Fruit fly (Drosophila melanogaster) whole organism, wandering third instar larva: ENCODE results near the gene CG34299.

Experiments used
- Abd-B ChIP-seq: fragments of >200 bp; optimal IDR thresholded peaks from 2 replicates; lab custom pipeline; 2017; ENCODE audit warnings: missing biosample characterization, missing genetic modification characterization
- CG32264 ChIP-seq: fragments of 200-800 bp; sonication (Bioruptor generic); optimal IDR thresholded peaks from 2 replicates; lab custom pipeline; 2016; ENCODE audit warnings: missing biosample characterization, missing genetic modification characterization
- CG9705 ChIP-seq: fragments of 200-800 bp; sonication (Bioruptor generic); optimal IDR thresholded peaks from 2 replicates; lab custom pipeline; 2018; ENCODE audit warnings: missing biosample characterization, mild to moderate bottlenecking, missing genetic modification characterization
- CrebA ChIP-seq: fragments of 200-800 bp; sonication (Bioruptor generic); optimal IDR thresholded peaks from 2 replicates; lab custom pipeline; 2016; ENCODE audit warnings: missing biosample characterization, mild to moderate bottlenecking, missing genetic modification characterization, borderline replicate concordance
- Dfd ChIP-seq: fragments of >200 bp; optimal IDR thresholded peaks from 2 replicates; lab custom pipeline; 2017; ENCODE audit warnings: missing biosample characterization, missing genetic modification characterization
- Dif ChIP-seq: fragments of 200-275, 200-300 bp; sonication (Bioruptor generic); optimal IDR thresholded peaks from 2 replicates; lab custom pipeline; 2018; ENCODE audit warnings: missing biosample characterization, missing genetic modification characterization; ENCODE audit not compliant: partially characterized antibody
- GATAd ChIP-seq: sonication (Bioruptor generic); optimal IDR thresholded peaks from 2 replicates; lab custom pipeline; 2016; ENCODE audit warnings: missing biosample characterization, missing genetic modification characterization
- HLH106 ChIP-seq: fragments of 200-800 bp; optimal IDR thresholded peaks from 3 replicates; lab custom pipeline; 2019; ENCODE audit warnings: missing biosample characterization, mild to moderate bottlenecking, missing genetic modification characterization, moderate library complexity
- Hnf4 ChIP-seq: fragments of 200-800 bp; sonication (Bioruptor generic); optimal IDR thresholded peaks from 2 replicates; lab custom pipeline; 2016; ENCODE audit warnings: missing biosample characterization, mild to moderate bottlenecking, missing genetic modification characterization
- Hr78 ChIP-seq: fragments of >200 bp; optimal IDR thresholded peaks from 2 replicates; lab custom pipeline; 2017; ENCODE audit warnings: missing biosample characterization, missing genetic modification characterization
- Hr83 ChIP-seq: fragments of 200-300 bp; sonication (Bioruptor generic); optimal IDR thresholded peaks from 2 replicates; lab custom pipeline; 2016; ENCODE audit warnings: missing biosample characterization, mild to moderate bottlenecking, missing genetic modification characterization, moderate library complexity; ENCODE audit not compliant: poor library complexity, severe bottlenecking
- Jra ChIP-seq: sonication (Bioruptor generic); optimal IDR thresholded peaks from 2 replicates; lab custom pipeline; 2016; ENCODE audit warnings: missing biosample characterization, missing genetic modification characterization
- Mio ChIP-seq: sonication (Bioruptor generic); optimal IDR thresholded peaks from 2 replicates; lab custom pipeline; 2016; ENCODE audit warnings: missing biosample characterization, missing genetic modification characterization
- Myc ChIP-seq: fragments of >200 bp; optimal IDR thresholded peaks from 2 replicates; lab custom pipeline; 2017
- N ChIP-seq: fragments of >200 bp; optimal IDR thresholded peaks from 2 replicates; lab custom pipeline; 2018; ENCODE audit warnings: missing biosample characterization, missing external identifiers, missing genetic modification characterization
- OdsH ChIP-seq: fragments of 200-800 bp; sonication (Bioruptor generic); optimal IDR thresholded peaks from 2 replicates; lab custom pipeline; 2016; ENCODE audit warnings: missing biosample characterization, mild to moderate bottlenecking, missing genetic modification characterization
- Rel ChIP-seq, 2 experiments: fragments of 200-800 bp; sonication (Bioruptor generic) in 1 of 2; optimal IDR thresholded peaks; 2 replicates in 1 of 2; 3 replicates in 1 of 2; lab custom pipeline; 2016 to 2019; ENCODE audit warnings: mild to moderate bottlenecking in 2 of 2, missing biosample characterization in 2 of 2, missing genetic modification characterization in 2 of 2, moderate library complexity in 1 of 2
- Sp1 ChIP-seq: fragments of 200-800 bp; sonication (Bioruptor generic); optimal IDR thresholded peaks from 3 replicates; lab custom pipeline; 2019; ENCODE audit warnings: missing biosample characterization, mild to moderate bottlenecking, missing genetic modification characterization, moderate library complexity
- Vsx2 ChIP-seq: fragments of 200-300, 225-300 bp; sonication (Bioruptor generic); optimal IDR thresholded peaks from 2 replicates; lab custom pipeline; 2018; ENCODE audit warnings: missing biosample characterization, missing genetic modification characterization; ENCODE audit not compliant: partially characterized antibody
- br ChIP-seq: fragments of 200-800 bp; sonication (Bioruptor generic); optimal IDR thresholded peaks from 2 replicates; lab custom pipeline; 2016; ENCODE audit warnings: missing biosample characterization, missing genetic modification characterization
- brk ChIP-seq: fragments of 200-800 bp; sonication (Bioruptor generic); optimal IDR thresholded peaks from 2 replicates; lab custom pipeline; 2016; ENCODE audit warnings: missing biosample characterization, mild to moderate bottlenecking, missing genetic modification characterization
- dl ChIP-seq, 2 experiments: fragments of 175-275, 200-275 bp in 1 of 2; fragments of 200-275 bp in 1 of 2; sonication (Bioruptor generic); optimal IDR thresholded peaks; lab custom pipeline; 2018; ENCODE audit warnings: mild to moderate bottlenecking in 2 of 2, missing biosample characterization in 2 of 2, missing genetic modification characterization in 2 of 2, moderate library complexity in 2 of 2; ENCODE audit not compliant: partially characterized antibody in 2 of 2, insufficient read depth in 1 of 2
- dmrt93B ChIP-seq: fragments of 200-800 bp; sonication (Bioruptor generic); optimal IDR thresholded peaks from 2 replicates; lab custom pipeline; 2018; ENCODE audit warnings: missing biosample characterization, mild to moderate bottlenecking, missing genetic modification characterization
- dsf ChIP-seq: sonication (Bioruptor generic); optimal IDR thresholded peaks from 2 replicates; lab custom pipeline; 2016; ENCODE audit warnings: missing biosample characterization, missing genetic modification characterization, borderline replicate concordance
- ey ChIP-seq: fragments of 200-800 bp; sonication (Bioruptor generic); optimal IDR thresholded peaks from 2 replicates; lab custom pipeline; 2016; ENCODE audit warnings: missing biosample characterization, missing genetic modification characterization
- foxo ChIP-seq, 2 experiments: fragments of 200-800 bp; sonication (Bioruptor generic); optimal IDR thresholded peaks; 2 replicates in 1 of 2; 3 replicates in 1 of 2; lab custom pipeline; 2016 to 2017; ENCODE audit warnings: missing biosample characterization in 2 of 2, missing genetic modification characterization in 2 of 2
- fru ChIP-seq: fragments of 200-800 bp; sonication (Bioruptor generic); optimal IDR thresholded peaks from 3 replicates; lab custom pipeline; 2016; ENCODE audit warnings: missing biosample characterization, mild to moderate bottlenecking, missing genetic modification characterization
- h ChIP-seq: fragments of 200-800 bp; sonication (Bioruptor generic); optimal IDR thresholded peaks from 3 replicates; lab custom pipeline; 2016; ENCODE audit warnings: missing biosample characterization, mild to moderate bottlenecking, missing genetic modification characterization
- jim ChIP-seq: fragments of 175-275, 200-325 bp; sonication (Bioruptor generic); optimal IDR thresholded peaks from 2 replicates; lab custom pipeline; 2016; ENCODE audit warnings: missing biosample characterization, mild to moderate bottlenecking, missing genetic modification characterization
- lola ChIP-seq: fragments of >200 bp; optimal IDR thresholded peaks from 2 replicates; lab custom pipeline; 2017; ENCODE audit warnings: missing biosample characterization, missing genetic modification characterization
- pan ChIP-seq: fragments of >200 bp; optimal IDR thresholded peaks from 2 replicates; lab custom pipeline; 2017
- psq ChIP-seq: fragments of 200-800 bp; sonication (Bioruptor generic); optimal IDR thresholded peaks from 3 replicates; lab custom pipeline; 2017; ENCODE audit warnings: missing biosample characterization, mild to moderate bottlenecking, missing genetic modification characterization, moderate library complexity
- rgr ChIP-seq: fragments of 200-800 bp; sonication (Bioruptor generic); optimal IDR thresholded peaks from 3 replicates; lab custom pipeline; 2016; ENCODE audit warnings: missing biosample characterization, mild to moderate bottlenecking, missing genetic modification characterization
- sage ChIP-seq: fragments of 200-800 bp; sonication (Bioruptor generic); optimal IDR thresholded peaks from 2 replicates; lab custom pipeline; 2016; ENCODE audit warnings: missing biosample characterization, mild to moderate bottlenecking, missing genetic modification characterization
- sv ChIP-seq: fragments of 200-800 bp; sonication (Bioruptor generic); optimal IDR thresholded peaks from 3 replicates; lab custom pipeline; 2016; ENCODE audit warnings: missing biosample characterization, missing genetic modification characterization
- tai ChIP-seq: sonication (Bioruptor generic); optimal IDR thresholded peaks from 2 replicates; lab custom pipeline; 2016; ENCODE audit warnings: missing biosample characterization, missing genetic modification characterization
- usp ChIP-seq: fragments of >200 bp; optimal IDR thresholded peaks from 2 replicates; lab custom pipeline; 2017; ENCODE audit warnings: missing biosample characterization, missing genetic modification characterization
- woc ChIP-seq: sonication (Bioruptor generic); optimal IDR thresholded peaks from 2 replicates; lab custom pipeline; 2016; ENCODE audit warnings: missing biosample characterization, mild to moderate bottlenecking, missing genetic modification characterization

CG34299 gene

DNA sequence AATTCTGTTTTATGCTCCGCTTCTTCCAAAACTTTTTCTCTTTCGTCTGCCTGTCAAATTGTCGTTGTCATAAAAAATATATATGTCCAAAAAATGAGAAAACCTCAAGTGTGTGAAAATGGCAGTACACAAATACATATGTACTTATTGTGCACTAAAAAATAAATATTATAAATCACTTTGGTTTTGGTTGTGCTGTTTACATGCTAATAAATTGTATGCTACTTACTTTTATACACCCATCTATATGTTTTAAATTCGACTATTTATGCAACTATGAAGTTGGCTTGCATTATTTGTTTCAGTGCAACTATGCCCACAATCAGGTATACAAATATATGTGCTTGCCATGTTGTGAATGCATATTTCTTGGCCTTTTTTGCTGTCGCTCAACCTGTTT is 8.2 kb downstream of the CG34299 start:
- TF ChIP-seq Hr83 (GFP tag; lab: Kevin White, UChicago) (no peak), foxo (GFP tag; optimal IDR thresholded peaks at IDR 0.05; lab: Kevin White, UChicago) (peak in 1 of 2 experiments; percentile 92), dsf (peak; percentile 23), Jra (GFP tag; lab: Kevin White, UChicago) (peak; percentile 79), sv (GFP tag; lab: Kevin White, UChicago) (no peak), Dfd (GFP tag; lab: Kevin White, UChicago) (no peak), pan (lab: Kevin White, UChicago) (no peak), N (GFP tag; lab: Kevin White, UChicago) (no peak), CG32264 (no peak), ey (GFP tag; lab: Kevin White, UChicago) (peak; percentile 86), brk (peak; percentile 82), rgr (peak; percentile 91), Mio (no peak), psq (GFP tag; lab: Kevin White, UChicago) (peak; percentile 89), OdsH (GFP tag; lab: Kevin White, UChicago) (peak; percentile 93), h (GFP tag; lab: Kevin White, UChicago) (peak; percentile 96), br (GFP tag; lab: Kevin White, UChicago) (peak; percentile 87), Vsx2 (GFP tag; lab: Kevin White, UChicago) (no peak), Sp1 (peak; percentile 86), Dif (GFP tag; lab: Kevin White, UChicago) (no peak), HLH106 (tag; lab: Kevin White, UChicago) (peak; percentile 94), GATAd (GFP tag; lab: Kevin White, UChicago) (no peak), usp (GFP tag; lab: Kevin White, UChicago) (no peak), dl (GFP tag; optimal IDR thresholded peaks at IDR 0.05; lab: Kevin White, UChicago; ENCODE audit: insufficient read depth in 1 of 2, partially characterized antibody in 2 of 2) (no peak), lola (GFP tag; lab: Kevin White, UChicago) (no peak), CG9705 (GFP tag; lab: Kevin White, UChicago) (no peak), Myc (lab: Kevin White, UChicago) (no peak), Hr78 (GFP tag; lab: Kevin White, UChicago) (no peak), dmrt93B (peak; percentile 63), jim (GFP tag; lab: Kevin White, UChicago) (no peak), Hnf4 (GFP tag; lab: Kevin White, UChicago) (peak; percentile 88), tai (no peak), fru (peak; percentile 96), Abd-B (GFP tag; lab: Kevin White, UChicago) (no peak), Rel (GFP tag; optimal IDR thresholded peaks at IDR 0.05; lab: Kevin White, UChicago) (peak; percentile 70), Rel (tag; optimal IDR thresholded peaks at IDR 0.05; lab: Kevin White, UChicago) (peak; percentile 49), CrebA (GFP tag; lab: Kevin White, UChicago) (peak; percentile 74), woc (GFP tag; lab: Kevin White, UChicago) (peak; percentile 83), sage (GFP tag; lab: Kevin White, UChicago) (peak; percentile 78)

DNA sequence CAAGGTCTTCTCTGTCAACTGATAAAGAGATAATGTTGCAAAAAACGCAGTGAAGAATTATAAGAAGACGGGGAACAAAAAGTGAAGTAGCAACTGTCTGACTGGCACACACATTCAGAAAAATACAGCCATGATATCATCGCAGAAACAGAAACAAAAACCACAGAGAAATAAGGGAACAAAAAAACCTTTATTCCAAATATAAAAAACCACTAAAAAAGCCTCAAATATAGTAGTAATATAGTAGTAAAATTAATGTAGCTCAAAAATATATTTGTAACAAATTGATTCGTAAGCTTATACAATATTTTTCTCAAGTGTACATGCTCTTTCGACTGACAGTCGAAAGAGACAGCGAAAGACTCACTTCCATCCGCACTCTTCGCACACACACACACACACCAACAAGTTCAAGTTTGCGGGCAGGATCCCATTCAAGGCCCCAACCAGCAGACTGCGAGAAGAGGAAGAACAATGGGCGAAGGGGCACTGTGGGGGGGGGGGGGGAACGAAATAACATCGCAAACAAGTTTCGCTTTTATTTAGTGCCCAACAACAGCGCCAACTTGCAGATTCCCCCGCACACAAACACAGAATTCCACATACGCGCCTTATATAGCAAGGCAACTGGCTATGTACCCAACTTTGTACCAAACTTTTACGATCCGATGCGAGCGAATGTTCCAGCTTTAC is 9.1 kb downstream of the CG34299 start:
- peak; percentile 92 for TF ChIP-seq fru
- TF ChIP-seq sv (GFP tag; lab: Kevin White, UChicago) = no peak
- TF ChIP-seq N (GFP tag; lab: Kevin White, UChicago) = no peak
- peak; percentile 84 for TF ChIP-seq ey (GFP tag; lab: Kevin White, UChicago)
- TF ChIP-seq dmrt93B = peak; percentile 52
- TF ChIP-seq tai = peak; percentile 66
- peak; percentile 39 for TF ChIP-seq CrebA (GFP tag; lab: Kevin White, UChicago)
- peak; percentile 86 for TF ChIP-seq Dfd (GFP tag; lab: Kevin White, UChicago)
- peak; percentile 8 for TF ChIP-seq dsf
- peak; percentile 53 for TF ChIP-seq CG32264
- TF ChIP-seq OdsH (GFP tag; lab: Kevin White, UChicago) = peak; percentile 84
- TF ChIP-seq GATAd (GFP tag; lab: Kevin White, UChicago) = no peak
- TF ChIP-seq CG9705 (GFP tag; lab: Kevin White, UChicago) = peak; percentile 50
- TF ChIP-seq Sp1 = peak; percentile 80
- TF ChIP-seq pan (lab: Kevin White, UChicago) = no peak
- peak; percentile 29 for TF ChIP-seq psq (GFP tag; lab: Kevin White, UChicago)
- peak; percentile 76 for TF ChIP-seq brk
- no peak for TF ChIP-seq lola (GFP tag; lab: Kevin White, UChicago)
- peak; percentile 80 for TF ChIP-seq br (GFP tag; lab: Kevin White, UChicago)
- TF ChIP-seq Dif (GFP tag; lab: Kevin White, UChicago) = no peak
- no peak for TF ChIP-seq usp (GFP tag; lab: Kevin White, UChicago)
- TF ChIP-seq jim (GFP tag; lab: Kevin White, UChicago) = no peak
- TF ChIP-seq Hr83 (GFP tag; lab: Kevin White, UChicago) = no peak
- peak; percentile 81 for TF ChIP-seq Hnf4 (GFP tag; lab: Kevin White, UChicago)
- TF ChIP-seq sage (GFP tag; lab: Kevin White, UChicago) = peak; percentile 26
- TF ChIP-seq Rel (GFP tag; optimal IDR thresholded peaks at IDR 0.05; lab: Kevin White, UChicago) = peak; percentile 47
- TF ChIP-seq Rel (tag; optimal IDR thresholded peaks at IDR 0.05; lab: Kevin White, UChicago) = no peak
- peak; percentile 31 for TF ChIP-seq woc (GFP tag; lab: Kevin White, UChicago)
- peak; percentile 95 for TF ChIP-seq h (GFP tag; lab: Kevin White, UChicago)
- peak; percentile 11 to 93 for TF ChIP-seq foxo (GFP tag; optimal IDR thresholded peaks at IDR 0.05; lab: Kevin White, UChicago)
- peak; percentile 89 for TF ChIP-seq HLH106 (tag; lab: Kevin White, UChicago)
- TF ChIP-seq rgr = peak; percentile 83
- peak; percentile 46 for TF ChIP-seq Jra (GFP tag; lab: Kevin White, UChicago)
